Fruit fly (Drosophila melanogaster): ENCODE results near the gene Atg17.
A peak's percentile ranks its signal among the peaks of the same experiment; 100 is the strongest.

Gene Atg17

dm6 chr3R:5654692-5655181, 14.8 kb upstream of the Atg17 start, which contains the start of the genes elm and MED27 (continued):
- TF ChIP-seq CG14710 (tag; optimal IDR thresholded peaks at IDR 0.05) (peak; percentile 96), Blimp-1 (GFP tag; optimal IDR thresholded peaks at IDR 0.05) (peak; percentile 86), Lpt (GFP tag; optimal IDR thresholded peaks at IDR 0.05) (no peak), CG7839 (tag; optimal IDR thresholded peaks at IDR 0.05) (peak; percentile 90), CG3163 (GFP tag; optimal IDR thresholded peaks at IDR 0.05) (peak; percentile 70), CG2120 (GFP tag; optimal IDR thresholded peaks at IDR 0.05) (peak; percentile 98), ERR (GFP tag; optimal IDR thresholded peaks at IDR 0.05) (peak; percentile 76), Nf-YC (tag; optimal IDR thresholded peaks at IDR 0.05) (peak; percentile 90), abd-A (tag; optimal IDR thresholded peaks at IDR 0.05) (no peak), gem (tag; optimal IDR thresholded peaks at IDR 0.05) (peak; percentile 96), B-H1 (GFP tag; IDR thresholded peaks at IDR 0.05) (peak; percentile 91)

DNA sequence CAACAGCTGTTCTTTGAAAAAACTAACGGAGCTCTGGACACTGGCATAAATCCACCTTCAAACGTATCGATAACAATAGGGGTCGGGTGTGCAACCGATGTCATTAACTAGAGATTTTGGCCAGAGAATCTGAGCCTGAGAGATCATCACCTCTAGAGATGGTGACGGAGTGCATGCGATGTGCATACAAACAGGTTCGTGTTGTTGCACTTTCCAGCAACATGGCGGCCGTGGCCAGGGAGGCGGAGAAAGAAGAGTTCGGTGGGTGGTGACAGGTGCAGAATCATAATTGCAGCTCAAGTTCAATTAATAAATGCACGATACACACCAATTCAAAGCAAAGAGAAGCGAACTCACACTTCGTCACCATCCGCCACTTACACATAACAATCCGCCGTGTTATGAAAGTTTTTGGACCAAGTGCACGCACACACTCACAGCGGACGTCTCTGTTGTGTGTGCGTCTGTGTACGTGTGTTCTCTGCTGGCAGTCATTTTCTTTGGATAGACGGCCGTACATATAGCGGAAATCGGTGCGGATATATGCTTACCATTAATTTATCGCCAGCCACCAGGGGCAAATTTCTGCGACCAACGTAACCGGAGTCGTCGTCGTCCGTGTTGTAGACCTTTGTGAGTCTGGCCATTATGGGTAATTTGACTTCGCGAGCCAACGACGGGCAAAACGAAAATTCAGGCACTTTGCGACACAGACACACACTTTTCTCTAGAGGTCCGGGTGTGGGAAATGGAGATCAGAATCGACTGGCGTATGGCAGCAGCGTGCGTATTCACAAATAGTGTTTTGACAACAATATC, 10.3 kb upstream of the Atg17 start:
- TF ChIP-seq Taf1 (GFP tag; IDR thresholded peaks at IDR 0.05) (no peak), CG31224 (GFP tag; IDR thresholded peaks at IDR 0.05) (no peak), tap (tag; optimal IDR thresholded peaks at IDR 0.05) (no peak), CG4820 (GFP tag; optimal IDR thresholded peaks at IDR 0.05) (no peak), Hr3 (GFP tag; optimal IDR thresholded peaks at IDR 0.05) (no peak), usp (GFP tag; optimal IDR thresholded peaks at IDR 0.05) (no peak), Atf6 (GFP tag; IDR thresholded peaks at IDR 0.05) (no peak), MTF-1 (GFP tag; optimal IDR thresholded peaks at IDR 0.05; ENCODE audit: borderline replicate concordance) (no peak), CG16779 (GFP tag; IDR thresholded peaks at IDR 0.05) (no peak), Pdp1 (GFP tag; optimal IDR thresholded peaks at IDR 0.05) (peak in 1 of 2 experiments; percentile 97), grau (tag; optimal IDR thresholded peaks at IDR 0.05) (no peak), caup (GFP tag; optimal IDR thresholded peaks at IDR 0.05; ENCODE audit: severe bottlenecking) (no peak), croc (GFP tag; conservative IDR thresholded peaks at IDR 0.05) (no peak), Optix (GFP tag; IDR thresholded peaks at IDR 0.05) (no peak), gsb-n (tag; optimal IDR thresholded peaks at IDR 0.05) (no peak), Hand (GFP tag; optimal IDR thresholded peaks at IDR 0.05) (no peak), Atf3 (GFP tag; optimal IDR thresholded peaks at IDR 0.05) (no peak), trem (tag; optimal IDR thresholded peaks at IDR 0.05) (no peak), D (optimal IDR thresholded peaks at IDR 0.05) (peak; percentile 24), D (GFP tag; optimal IDR thresholded peaks at IDR 0.05) (no peak), CG10321 (GFP tag; IDR thresholded peaks at IDR 0.05) (no peak), Usf (GFP tag; optimal IDR thresholded peaks at IDR 0.05) (no peak), ATbp (GFP tag; optimal IDR thresholded peaks at IDR 0.05) (no peak), sob (GFP tag; IDR thresholded peaks at IDR 0.05) (no peak), odd (GFP tag; optimal IDR thresholded peaks at IDR 0.05) (no peak), vnd (GFP tag; IDR thresholded peaks at IDR 0.05; ENCODE audit: partially characterized antibody) (no peak), Elba2 (GFP tag; optimal IDR thresholded peaks at IDR 0.05) (no peak), MBD-R2 (GFP tag; IDR thresholded peaks at IDR 0.05) (peak; percentile 17; the same call in 1 of the 2 replicates), Sry-δ (GFP tag; optimal IDR thresholded peaks at IDR 0.05) (peak; percentile 78), CG32767 (GFP tag; IDR thresholded peaks at IDR 0.05) (no peak), CG11504 (tag; optimal IDR thresholded peaks at IDR 0.05) (no peak), crol (GFP tag; IDR thresholded peaks at IDR 0.05) (0 out of 2 replicates have a peak, but pooled peaks have one; percentile 21), HLHmδ (GFP tag; optimal IDR thresholded peaks at IDR 0.05) (no peak), CG4730 (GFP tag; IDR thresholded peaks at IDR 0.05) (no peak), hth (optimal IDR thresholded peaks at IDR 0.05) (no peak), CG3281 (GFP tag; optimal IDR thresholded peaks at IDR 0.05) (no peak), CG6813 (GFP tag; optimal IDR thresholded peaks at IDR 0.05) (no peak), zen2 (GFP tag; IDR thresholded peaks at IDR 0.05; ENCODE audit: partially characterized antibody) (no peak; the same call in 2 of the 3 replicates)
